Worm (Caenorhabditis elegans) whole organism, late embryonic: ENCODE measurements around the gene srw-68.

Source experiments
- ceh-24 ChIP-seq: sonication (generic microtip); optimal IDR thresholded peaks from 2 replicates; lab custom pipeline; 2016; ENCODE audit warnings: mild to moderate bottlenecking, missing genetic modification characterization, missing compliant biosample characterization
- ceh-31 ChIP-seq: sonication (generic microtip); optimal IDR thresholded peaks from 2 replicates; lab custom pipeline; 2016; ENCODE audit warnings: missing genetic modification characterization, missing compliant biosample characterization
- dmd-4 ChIP-seq: sonication (generic microtip); optimal IDR thresholded peaks from 2 replicates; lab custom pipeline; 2016; ENCODE audit warnings: borderline replicate concordance, missing genetic modification characterization, missing compliant biosample characterization
- hlh-13 ChIP-seq: fragments of 200-800 bp; sonication (Bioruptor generic); optimal IDR thresholded peaks from 2 replicates; lab custom pipeline; 2018; ENCODE audit warnings: mild to moderate bottlenecking, missing genetic modification characterization, missing compliant biosample characterization
- hlh-15 ChIP-seq: sonication (generic microtip); optimal IDR thresholded peaks from 2 replicates; lab custom pipeline; 2016; ENCODE audit warnings: missing genetic modification characterization, missing compliant biosample characterization
- lim-6 ChIP-seq: sonication (generic microtip); optimal IDR thresholded peaks from 2 replicates; lab custom pipeline; 2016; ENCODE audit warnings: missing genetic modification characterization, missing compliant biosample characterization
- nfya-1 ChIP-seq: sonication (generic microtip); optimal IDR thresholded peaks from 2 replicates; lab custom pipeline; 2017; ENCODE audit warnings: missing genetic modification characterization, mild to moderate bottlenecking, missing compliant biosample characterization, antibody characterized with exemption, moderate library complexity
- pha-4 ChIP-seq: fragments of 150-350 bp; optimal IDR thresholded peaks from 2 replicates; lab custom pipeline; 2018; ENCODE audit warnings: missing biosample characterization, missing genetic modification reagents, missing genetic modification characterization
- pros-1 ChIP-seq: fragments of 150-350 bp; optimal IDR thresholded peaks from 2 replicates; lab custom pipeline; 2014; ENCODE audit warnings: missing biosample characterization, missing genetic modification reagents, missing genetic modification characterization
- rnt-1 ChIP-seq: sonication (generic microtip); optimal IDR thresholded peaks from 2 replicates; lab custom pipeline; 2016; ENCODE audit warnings: missing genetic modification characterization, missing compliant biosample characterization
- tbx-2 ChIP-seq: sonication (generic microtip); optimal IDR thresholded peaks from 2 replicates; lab custom pipeline; 2016; ENCODE audit warnings: missing genetic modification characterization, missing compliant biosample characterization
- unc-86 ChIP-seq: sonication (generic microtip); optimal IDR thresholded peaks from 2 replicates; lab custom pipeline; 2016; ENCODE audit warnings: missing genetic modification characterization, missing compliant biosample characterization

DNA sequence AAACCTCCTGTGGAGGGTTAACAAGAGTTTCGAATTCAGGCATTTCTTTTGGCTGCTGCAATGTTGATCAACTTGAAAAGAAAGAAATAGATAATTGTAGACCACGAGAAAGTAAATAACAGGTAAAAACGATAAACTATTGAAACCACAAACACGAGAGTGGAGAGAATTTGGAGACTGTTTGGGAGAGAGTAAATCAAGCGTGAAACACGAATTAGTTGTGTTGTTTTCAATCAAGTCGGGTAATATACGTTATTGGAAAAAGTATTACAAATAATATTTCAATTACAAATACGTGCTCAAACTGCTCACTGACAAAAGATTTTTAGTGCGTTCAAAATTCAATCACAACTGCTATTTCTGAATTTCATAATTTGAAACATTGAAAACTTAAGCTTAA lies 45.5 kb downstream of the srw-68 start, which contains the start of gene C03G6.17:
- TF ChIP-seq unc-86 (tag; lab: Kevin White, UChicago) (no peak), hlh-15 (tag; lab: Kevin White, UChicago) (no peak), pros-1 (tag; lab: Kevin White, UChicago) (no peak), nfya-1 (tag; lab: Kevin White, UChicago) (no peak), dmd-4 (no peak), ceh-31 (tag; lab: Kevin White, UChicago) (no peak), tbx-2 (no peak), ceh-24 (tag; lab: Kevin White, UChicago) (no peak), rnt-1 (tag; lab: Kevin White, UChicago) (no peak), lim-6 (tag; lab: Kevin White, UChicago) (no peak), hlh-13 (GFP tag; lab: Kevin White, UChicago) (no peak), pha-4 (tag; lab: Kevin White, UChicago) (no peak)
